Fruit fly (Drosophila melanogaster) whole organism, embryonic: ENCODE measurements around the gene CG8671.

Source experiments
- CG10543 ChIP-seq: fragments of 200-800 bp; sonication (Bioruptor generic); optimal IDR thresholded peaks from 3 replicates; lab custom pipeline; 2017; ENCODE audit warnings: missing biosample characterization, mild to moderate bottlenecking, missing genetic modification characterization, moderate library complexity
- CG10959 ChIP-seq: fragments of 200-800 bp; sonication (Bioruptor generic); IDR thresholded peaks from 2 replicates; pipeline ENCODE4 v1.3.6; 2022; ENCODE audit warnings: missing biosample characterization, missing genetic modification characterization
- CG11696 ChIP-seq: fragments of 200-800 bp; sonication (Bioruptor generic); IDR thresholded peaks from 2 replicates; pipeline ENCODE4 v1.3.6; 2022; ENCODE audit warnings: missing biosample characterization, missing genetic modification characterization
- CG12155 ChIP-seq: fragments of 200-800 bp; sonication (Bioruptor generic); optimal IDR thresholded peaks from 3 replicates; lab custom pipeline; 2016; ENCODE audit warnings: missing biosample characterization, missing genetic modification characterization
- CG1233 ChIP-seq: fragments of 200-800 bp; sonication (Bioruptor generic); optimal IDR thresholded peaks from 4 replicates; lab custom pipeline; 2018; ENCODE audit warnings: missing biosample characterization, mild to moderate bottlenecking, missing genetic modification characterization
- CG12942 ChIP-seq: fragments of 200-800 bp; sonication (Bioruptor generic); optimal IDR thresholded peaks from 3 replicates; lab custom pipeline; 2016; ENCODE audit warnings: missing biosample characterization, missing genetic modification characterization
- CG15514 ChIP-seq: fragments of 200-800 bp; sonication (Bioruptor generic); optimal IDR thresholded peaks from 3 replicates; lab custom pipeline; 2017; ENCODE audit warnings: missing biosample characterization, missing genetic modification characterization, mild to moderate bottlenecking, moderate library complexity, missing genetic modification reagents
- CG16779 ChIP-seq: fragments of 200-800 bp; sonication (Bioruptor generic); IDR thresholded peaks from 2 replicates; pipeline ENCODE4 v1.3.6; 2022; ENCODE audit warnings: missing biosample characterization, missing genetic modification characterization
- CG17612 ChIP-seq: fragments of 200-800 bp; sonication (Bioruptor generic); IDR thresholded peaks from 2 replicates; pipeline ENCODE4 v1.3.6; 2022; ENCODE audit warnings: missing biosample characterization, missing genetic modification characterization
- CG18764 ChIP-seq: fragments of 200-800 bp; sonication (Bioruptor generic); optimal IDR thresholded peaks from 3 replicates; lab custom pipeline; 2016; ENCODE audit warnings: missing biosample characterization, missing genetic modification characterization
- CG3163 ChIP-seq: fragments of 200-800 bp; sonication (Bioruptor generic); optimal IDR thresholded peaks from 3 replicates; lab custom pipeline; 2016; ENCODE audit warnings: missing biosample characterization, missing genetic modification characterization
- CG33213 ChIP-seq: fragments of 200-800 bp; sonication (Bioruptor generic); optimal IDR thresholded peaks from 3 replicates; lab custom pipeline; 2016; ENCODE audit warnings: missing biosample characterization, missing genetic modification characterization
- CG34224 ChIP-seq: fragments of 200-800 bp; sonication (Bioruptor generic); IDR thresholded peaks from 3 replicates; pipeline ENCODE4 v1.3.6; 2022; ENCODE audit warnings: missing biosample characterization, missing genetic modification characterization; ENCODE audit not compliant: partially characterized antibody
- CG3847 ChIP-seq: fragments of 200-800 bp; sonication (Bioruptor generic); IDR thresholded peaks from 2 replicates; pipeline ENCODE4 v1.3.6; 2022; ENCODE audit warnings: missing biosample characterization, missing genetic modification characterization
- CG4707 ChIP-seq: fragments of 200-800 bp; sonication (Bioruptor generic); optimal IDR thresholded peaks from 2 replicates; lab custom pipeline; 2018; ENCODE audit warnings: missing biosample characterization, mild to moderate bottlenecking, missing genetic modification characterization, moderate library complexity
- CG7786 ChIP-seq: fragments of 200-800 bp; sonication (Bioruptor generic); optimal IDR thresholded peaks from 2 replicates; lab custom pipeline; 2016; ENCODE audit warnings: missing biosample characterization, missing genetic modification characterization
- CG8924 ChIP-seq: fragments of 200-800 bp; optimal IDR thresholded peaks from 3 replicates; lab custom pipeline; 2019; ENCODE audit warnings: missing biosample characterization, mild to moderate bottlenecking, missing genetic modification characterization, moderate library complexity
- CG9797 ChIP-seq: fragments of 200-800 bp; sonication (Bioruptor generic); optimal IDR thresholded peaks from 3 replicates; lab custom pipeline; 2018; ENCODE audit warnings: missing biosample characterization, mild to moderate bottlenecking, missing genetic modification characterization
- Dad ChIP-seq: fragments of 200-800 bp; sonication (Bioruptor generic); optimal IDR thresholded peaks from 3 replicates; lab custom pipeline; 2016; ENCODE audit warnings: missing biosample characterization, missing genetic modification characterization
- E2f2 ChIP-seq: fragments of 200-800 bp; sonication (Bioruptor generic); IDR thresholded peaks from 2 replicates; pipeline ENCODE4 v1.3.6; 2022; ENCODE audit warnings: missing biosample characterization, missing genetic modification characterization
- Eip74EF ChIP-seq, 2 experiments: fragments of 200-800 bp in 1 of 2; fragments of >200 bp in 1 of 2; sonication (Bioruptor generic) in 1 of 2; optimal IDR thresholded peaks; 2 replicates each; lab custom pipeline; 2017 to 2019; ENCODE audit warnings: missing biosample characterization in 2 of 2, missing genetic modification characterization in 2 of 2, mild to moderate bottlenecking in 1 of 2, moderate library complexity in 1 of 2
- HmgD ChIP-seq: fragments of 200-800 bp; sonication (Bioruptor generic); optimal IDR thresholded peaks from 3 replicates; lab custom pipeline; 2016; ENCODE audit warnings: missing biosample characterization, missing genetic modification characterization
- Hr39 ChIP-seq: fragments of >200 bp; optimal IDR thresholded peaks from 2 replicates; lab custom pipeline; 2017
- Lhr ChIP-seq: fragments of 200-800 bp; sonication (Bioruptor generic); optimal IDR thresholded peaks from 3 replicates; lab custom pipeline; 2017; ENCODE audit warnings: mild to moderate bottlenecking, missing biosample characterization, missing genetic modification reagents, missing genetic modification characterization
- Myb ChIP-seq: fragments of 200-800 bp; sonication (Bioruptor generic); optimal IDR thresholded peaks from 2 replicates; lab custom pipeline; 2016; ENCODE audit warnings: missing biosample characterization, missing genetic modification characterization
- Oaz ChIP-seq: fragments of 200-800 bp; sonication (Bioruptor generic); IDR thresholded peaks from 2 replicates; pipeline ENCODE4 v1.3.6; 2022; ENCODE audit warnings: missing biosample characterization, missing genetic modification characterization
- Tbp ChIP-seq: fragments of >200 bp; optimal IDR thresholded peaks from 2 replicates; lab custom pipeline; 2018; ENCODE audit warnings: missing biosample characterization, missing genetic modification characterization
- Usf ChIP-seq: fragments of 200-800 bp; sonication (Bioruptor generic); optimal IDR thresholded peaks from 2 replicates; lab custom pipeline; 2017; ENCODE audit warnings: missing genotype, missing biosample characterization, missing genetic modification characterization
- ac ChIP-seq: fragments of 200-800 bp; sonication (Bioruptor generic); optimal IDR thresholded peaks from 3 replicates; lab custom pipeline; 2017; ENCODE audit warnings: missing biosample characterization, mild to moderate bottlenecking, missing genetic modification characterization
- caup ChIP-seq: fragments of 200-800 bp; sonication (Bioruptor generic); optimal IDR thresholded peaks from 3 replicates; lab custom pipeline; 2017; ENCODE audit warnings: missing biosample characterization, mild to moderate bottlenecking, missing genetic modification characterization, moderate library complexity; ENCODE audit not compliant: severe bottlenecking
- da ChIP-seq: fragments of 200-800 bp; sonication (Bioruptor generic); optimal IDR thresholded peaks from 2 replicates; lab custom pipeline; 2016; ENCODE audit warnings: missing biosample characterization, missing genetic modification characterization
- dmrt99B ChIP-seq: fragments of 200-800 bp; sonication (Bioruptor generic); optimal IDR thresholded peaks from 2 replicates; lab custom pipeline; 2018; ENCODE audit warnings: missing biosample characterization, mild to moderate bottlenecking, missing genetic modification characterization, moderate library complexity
- ems ChIP-seq: fragments of 200-800 bp; sonication (Bioruptor generic); optimal IDR thresholded peaks from 3 replicates; lab custom pipeline; 2016; ENCODE audit warnings: missing biosample characterization, missing genetic modification characterization
- fd102C ChIP-seq: fragments of 200-800 bp; sonication (Bioruptor generic); optimal IDR thresholded peaks from 2 replicates; lab custom pipeline; 2018; ENCODE audit warnings: missing biosample characterization, mild to moderate bottlenecking, missing genetic modification characterization, moderate library complexity
- gfzf ChIP-seq: fragments of 200-800 bp; sonication (Bioruptor generic); optimal IDR thresholded peaks from 2 replicates; lab custom pipeline; 2016; ENCODE audit warnings: missing biosample characterization, mild to moderate bottlenecking, missing genetic modification characterization, moderate library complexity
- gsb ChIP-seq: fragments of 200-800 bp; sonication (Bioruptor generic); IDR thresholded peaks from 2 replicates; pipeline ENCODE4 v1.3.6; 2022; ENCODE audit warnings: missing biosample characterization, missing genetic modification characterization
- jing ChIP-seq: fragments of 200-800 bp; sonication (Bioruptor generic); optimal IDR thresholded peaks from 2 replicates; lab custom pipeline; 2018; ENCODE audit warnings: missing biosample characterization, mild to moderate bottlenecking, missing genetic modification characterization
- kay ChIP-seq: fragments of 200-800 bp; sonication (Bioruptor generic); optimal IDR thresholded peaks from 2 replicates; lab custom pipeline; 2016; ENCODE audit warnings: missing biosample characterization, missing genetic modification characterization
- lola ChIP-seq, 3 experiments: fragments of >200 bp in 2 of 3; fragments of 200-800 bp in 1 of 3; sonication (Bioruptor generic) in 1 of 3; optimal IDR thresholded peaks; 2 replicates each; lab custom pipeline; 2017 to 2019; ENCODE audit warnings: missing biosample characterization in 3 of 3, missing genetic modification characterization in 3 of 3, mild to moderate bottlenecking in 1 of 3, moderate library complexity in 1 of 3
- nerfin-1 ChIP-seq: fragments of 200-800 bp; sonication (Bioruptor generic); optimal IDR thresholded peaks from 3 replicates; lab custom pipeline; 2019; ENCODE audit warnings: missing biosample characterization, mild to moderate bottlenecking, missing genetic modification characterization, moderate library complexity
- nerfin-2 ChIP-seq: fragments of 200-800 bp; sonication (Bioruptor generic); IDR thresholded peaks from 2 replicates; pipeline ENCODE4 v1.3.6; 2022; ENCODE audit warnings: missing biosample characterization, missing genetic modification characterization; ENCODE audit not compliant: partially characterized antibody
- odd ChIP-seq: fragments of 200-800 bp; sonication (Bioruptor generic); optimal IDR thresholded peaks from 2 replicates; lab custom pipeline; 2017; ENCODE audit warnings: missing biosample characterization, mild to moderate bottlenecking, missing genetic modification characterization
- onecut ChIP-seq: fragments of 200-800 bp; sonication (Bioruptor generic); IDR thresholded peaks from 2 replicates; pipeline ENCODE4 v1.3.6; 2022; ENCODE audit warnings: missing biosample characterization, missing genetic modification characterization
- p53 ChIP-seq: fragments of 200-800 bp; sonication (Bioruptor generic); optimal IDR thresholded peaks from 2 replicates; lab custom pipeline; 2016; ENCODE audit warnings: missing biosample characterization, missing genetic modification characterization
- sim ChIP-seq: fragments of 200-800 bp; sonication (Bioruptor generic); IDR thresholded peaks from 2 replicates; pipeline ENCODE4 v1.3.6; 2022; ENCODE audit warnings: missing biosample characterization, missing genetic modification characterization
- sisA ChIP-seq: fragments of 200-800 bp; sonication (Bioruptor generic); IDR thresholded peaks from 2 replicates; pipeline ENCODE4 v1.3.6; 2022; ENCODE audit warnings: missing biosample characterization, missing genetic modification characterization
- tll ChIP-seq, 2 experiments: fragments of 200-800 bp in 1 of 2; fragments of >200 bp in 1 of 2; sonication (Bioruptor generic) in 1 of 2; optimal IDR thresholded peaks; 2 replicates each; lab custom pipeline; 2017 to 2019; ENCODE audit warnings: missing biosample characterization in 2 of 2, missing genetic modification characterization in 2 of 2, mild to moderate bottlenecking in 1 of 2, moderate library complexity in 1 of 2
- tx ChIP-seq: fragments of 200-800 bp; sonication (Bioruptor generic); optimal IDR thresholded peaks from 2 replicates; lab custom pipeline; 2016; ENCODE audit warnings: missing biosample characterization, missing genetic modification characterization
- usp ChIP-seq: fragments of >200 bp; optimal IDR thresholded peaks from 2 replicates; lab custom pipeline; 2017; ENCODE audit warnings: missing biosample characterization, missing genetic modification characterization
- vnd ChIP-seq: fragments of 200-800 bp; sonication (Bioruptor generic); IDR thresholded peaks from 3 replicates; pipeline ENCODE4 v1.3.6; 2022; ENCODE audit warnings: missing biosample characterization, missing genetic modification characterization; ENCODE audit not compliant: partially characterized antibody
- yki ChIP-seq: fragments of >200 bp; optimal IDR thresholded peaks from 3 replicates; lab custom pipeline; 2018

The CG8671 gene

dm6 chr2L:21218240-21218911 lies 44.4 kb upstream of the CG8671 start, which contains the start of gene CG8679:
TSS of gene CG8679 (minus strand) at chr2L:21218544.
- TF ChIP-seq CG34224 (GFP tag; lab: Robert Waterston, UW) (peak; percentile 47; the same call in 2 of the 3 replicates), gsb (GFP tag; lab: Robert Waterston, UW) (no peak), CG17612 (GFP tag; lab: Robert Waterston, UW) (no peak), da (GFP tag; lab: Kevin White, UChicago) (no peak), CG10959 (GFP tag; lab: Robert Waterston, UW) (no peak), nerfin-1 (tag; lab: Kevin White, UChicago) (no peak), lola (GFP tag; optimal IDR thresholded peaks at IDR 0.05; lab: Kevin White, UChicago) (no peak), CG16779 (GFP tag; lab: Robert Waterston, UW) (no peak), gfzf (GFP tag; lab: Kevin White, UChicago) (peak; percentile 80), CG4707 (no peak), Eip74EF (GFP tag; optimal IDR thresholded peaks at IDR 0.05; lab: Kevin White, UChicago) (no peak), yki (no peak), sisA (no peak), usp (GFP tag; lab: Kevin White, UChicago) (no peak), CG3163 (GFP tag; lab: Kevin White, UChicago) (no peak), Tbp (GFP tag; lab: Kevin White, UChicago) (no peak), nerfin-2 (GFP tag; lab: Robert Waterston, UW) (no peak), CG33213 (GFP tag; lab: Kevin White, UChicago) (no peak), Myb (peak; percentile 57), CG15514 (GFP tag; lab: Kevin White, UChicago) (peak; percentile 98), CG1233 (GFP tag; lab: Kevin White, UChicago) (no peak), fd102C (GFP tag; lab: Kevin White, UChicago) (no peak), ems (GFP tag; lab: Kevin White, UChicago) (no peak), CG7786 (no peak), Lhr (GFP tag; lab: Kevin White, UChicago) (peak; percentile 78), kay (GFP tag; lab: Kevin White, UChicago) (no peak), dmrt99B (no peak), onecut (GFP tag; lab: Robert Waterston, UW) (peak; percentile 32), tx (GFP tag; lab: Kevin White, UChicago) (no peak), CG8924 (tag; lab: Kevin White, UChicago) (peak; percentile 16), CG11696 (GFP tag; lab: Robert Waterston, UW) (no peak), E2f2 (GFP tag; lab: Robert Waterston, UW) (peak; percentile 97), CG12155 (GFP tag; lab: Kevin White, UChicago) (peak; percentile 4), caup (GFP tag; lab: Kevin White, UChicago) (peak; percentile 32), p53 (GFP tag; lab: Kevin White, UChicago) (no peak), jing (GFP tag; lab: Kevin White, UChicago) (no peak), Oaz (GFP tag; lab: Robert Waterston, UW) (no peak), CG18764 (no peak), CG10543 (GFP tag; lab: Kevin White, UChicago) (peak; percentile 55), CG12942 (GFP tag; lab: Kevin White, UChicago) (no peak), vnd (GFP tag; lab: Robert Waterston, UW) (no peak), ac (GFP tag; lab: Kevin White, UChicago) (no peak), HmgD (GFP tag; lab: Kevin White, UChicago) (no peak), sim (no peak), tll (GFP tag; optimal IDR thresholded peaks at IDR 0.05; lab: Kevin White, UChicago) (no peak), odd (GFP tag; lab: Kevin White, UChicago) (peak; percentile 23), Hr39 (lab: Kevin White, UChicago) (no peak), CG9797 (GFP tag; lab: Kevin White, UChicago) (peak; percentile 96), Dad (GFP tag; lab: Kevin White, UChicago) (no peak), CG3847 (peak; percentile 56), Usf (no peak)
